Fruit fly (Drosophila melanogaster): Measurements from ENCODE around the gene CG43844.

DNA sequence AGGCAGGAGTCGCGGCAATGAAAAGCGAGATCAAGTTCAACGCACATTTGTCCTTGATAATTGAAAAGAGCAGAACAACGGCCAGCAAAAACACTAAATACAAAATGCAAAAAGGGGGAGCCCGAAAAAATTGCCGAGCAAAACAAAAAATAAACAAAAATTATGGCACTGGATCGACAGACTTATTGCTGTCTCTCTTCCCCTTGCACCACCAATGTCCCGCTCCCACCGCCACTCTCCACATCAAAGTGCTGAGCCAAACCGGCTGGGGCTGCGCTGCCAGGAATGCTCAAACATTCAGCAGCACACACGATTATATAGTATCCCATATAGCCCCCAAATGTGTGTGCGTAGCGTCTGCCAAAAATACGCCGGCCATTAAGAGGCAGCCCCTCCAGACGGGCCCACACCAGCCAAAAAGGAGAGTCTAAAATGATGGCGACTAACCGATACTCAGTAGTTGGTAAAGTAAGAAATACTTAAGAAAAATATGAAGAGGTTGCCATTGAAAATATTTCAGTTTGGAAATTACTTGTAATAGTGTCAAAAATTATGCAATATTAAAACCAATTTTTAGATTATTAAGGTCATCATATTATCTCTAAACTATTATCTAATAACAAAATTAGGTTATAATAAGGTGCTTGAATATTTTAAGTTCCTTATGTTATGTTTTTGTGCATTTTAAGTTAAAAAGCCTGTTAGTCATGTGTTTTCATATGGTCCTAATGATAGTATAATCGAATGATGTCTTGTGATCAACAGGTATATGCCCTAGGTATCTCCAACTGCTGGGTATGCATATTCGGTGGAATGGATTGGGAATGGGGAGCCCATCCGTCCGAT, 32.2 kb downstream of the CG43844 start:
- peak; percentile 46 for TF ChIP-seq CG8301 (tag; optimal IDR thresholded peaks at IDR 0.05)
- TF ChIP-seq CG34367 (tag; optimal IDR thresholded peaks at IDR 0.05): peak; percentile 71
- peak; percentile 64 for TF ChIP-seq Pif1A (GFP tag; optimal IDR thresholded peaks at IDR 0.05)
- peak; percentile 90 for TF ChIP-seq CG8159 (tag; optimal IDR thresholded peaks at IDR 0.05)
- TF ChIP-seq CG4496 (GFP tag; IDR thresholded peaks at IDR 0.05): 0 out of 3 replicates have a peak, but pooled peaks have one; percentile 43
- TF ChIP-seq Snoo (tag; optimal IDR thresholded peaks at IDR 0.05): peak; percentile 60
- TF ChIP-seq CG14655 (GFP tag; optimal IDR thresholded peaks at IDR 0.05): peak; percentile 76
- TF ChIP-seq CG17806 (tag; optimal IDR thresholded peaks at IDR 0.05): peak; percentile 70
- TF ChIP-seq CG13204 (GFP tag; optimal IDR thresholded peaks at IDR 0.05): no peak
- peak; percentile 84 for TF ChIP-seq CG9948 (tag; optimal IDR thresholded peaks at IDR 0.05)
- TF ChIP-seq EcR (GFP tag; optimal IDR thresholded peaks at IDR 0.05): peak; percentile 93
- TF ChIP-seq fd96Ca (GFP tag; IDR thresholded peaks at IDR 0.05): no peak
